Fruit fly (Drosophila melanogaster) whole organism, embryonic: ENCODE measurements around the gene CG42748.

ENCODE experiments used
- Abd-B ChIP-seq: fragments of 200-800 bp; sonication (Bioruptor generic); optimal IDR thresholded peaks from 2 replicates; lab custom pipeline; 2018; ENCODE audit warnings: missing biosample characterization, mild to moderate bottlenecking, missing genetic modification characterization, moderate library complexity
- Bdp1 ChIP-seq: fragments of 200-800 bp; sonication (Bioruptor generic); optimal IDR thresholded peaks from 3 replicates; lab custom pipeline; 2016; ENCODE audit warnings: missing biosample characterization, missing genetic modification characterization
- CG11456 ChIP-seq: fragments of 200-800 bp; sonication (Bioruptor generic); IDR thresholded peaks from 3 replicates; pipeline ENCODE4 v1.3.6; 2022; ENCODE audit warnings: missing biosample characterization, missing genetic modification characterization
- CG12104 ChIP-seq: fragments of 200-800 bp; sonication (Bioruptor generic); optimal IDR thresholded peaks from 3 replicates; lab custom pipeline; 2016; ENCODE audit warnings: missing biosample characterization, missing genetic modification characterization
- CG14860 ChIP-seq: fragments of 200-800 bp; sonication (Bioruptor generic); IDR thresholded peaks from 3 replicates; pipeline ENCODE4 v1.3.6; 2022; ENCODE audit warnings: missing biosample characterization, missing genetic modification characterization; ENCODE audit not compliant: partially characterized antibody
- CG15269 ChIP-seq: fragments of 200-800 bp; sonication (Bioruptor generic); optimal IDR thresholded peaks from 2 replicates; lab custom pipeline; 2018; ENCODE audit warnings: missing biosample characterization, mild to moderate bottlenecking, missing genetic modification characterization, moderate library complexity
- CG1792 ChIP-seq: fragments of 200-800 bp; sonication (Bioruptor generic); optimal IDR thresholded peaks from 2 replicates; lab custom pipeline; 2016; ENCODE audit warnings: missing biosample characterization, missing genetic modification characterization
- CG18476 ChIP-seq: fragments of 200-800 bp; sonication (Bioruptor generic); optimal IDR thresholded peaks from 2 replicates; lab custom pipeline; 2016; ENCODE audit warnings: missing biosample characterization, mild to moderate bottlenecking, missing genetic modification characterization
- CG2116 ChIP-seq: fragments of 200-800 bp; sonication (Bioruptor generic); optimal IDR thresholded peaks from 3 replicates; lab custom pipeline; 2018; ENCODE audit warnings: missing biosample characterization, mild to moderate bottlenecking, missing genetic modification characterization
- CG2678 ChIP-seq: fragments of 200-800 bp; sonication (Bioruptor generic); optimal IDR thresholded peaks from 3 replicates; lab custom pipeline; 2019; ENCODE audit warnings: missing biosample characterization, mild to moderate bottlenecking, missing genetic modification characterization, moderate library complexity
- CG30403 ChIP-seq: fragments of 200-800 bp; sonication (Bioruptor generic); optimal IDR thresholded peaks from 3 replicates; lab custom pipeline; 2016; ENCODE audit warnings: missing biosample characterization, missing genetic modification characterization
- CG31441 ChIP-seq: fragments of 200-800 bp; sonication (Bioruptor generic); IDR thresholded peaks from 2 replicates; pipeline ENCODE4 v1.3.6; 2022; ENCODE audit warnings: missing biosample characterization, missing genetic modification characterization
- CG32532 ChIP-seq: fragments of 200-800 bp; sonication (Bioruptor generic); IDR thresholded peaks from 2 replicates; pipeline ENCODE4 v1.3.6; 2022; ENCODE audit warnings: missing biosample characterization, missing genetic modification characterization
- CG4730 ChIP-seq: fragments of 200-800 bp; sonication (Bioruptor generic); IDR thresholded peaks from 2 replicates; pipeline ENCODE4 v1.3.6; 2022; ENCODE audit warnings: missing biosample characterization, missing genetic modification characterization
- CG5245 ChIP-seq: fragments of 200-800 bp; sonication (Bioruptor generic); optimal IDR thresholded peaks from 3 replicates; lab custom pipeline; 2016; ENCODE audit warnings: missing biosample characterization, missing genetic modification characterization
- CG6175 ChIP-seq: fragments of 200-800 bp; sonication (Bioruptor generic); IDR thresholded peaks from 3 replicates; pipeline ENCODE4 v1.3.6; 2022; ENCODE audit warnings: missing biosample characterization, missing genetic modification characterization
- CG7786 ChIP-seq: fragments of 200-800 bp; sonication (Bioruptor generic); optimal IDR thresholded peaks from 2 replicates; lab custom pipeline; 2016; ENCODE audit warnings: missing biosample characterization, missing genetic modification characterization
- CG7839 ChIP-seq: fragments of 200-800 bp; sonication (Bioruptor generic); optimal IDR thresholded peaks from 3 replicates; lab custom pipeline; 2018; ENCODE audit warnings: missing biosample characterization, mild to moderate bottlenecking, missing genetic modification characterization, moderate library complexity
- CG8924 ChIP-seq: fragments of 200-800 bp; optimal IDR thresholded peaks from 3 replicates; lab custom pipeline; 2019; ENCODE audit warnings: missing biosample characterization, mild to moderate bottlenecking, missing genetic modification characterization, moderate library complexity
- CG9817 ChIP-seq: fragments of 200-800 bp; sonication (Bioruptor generic); optimal IDR thresholded peaks from 2 replicates; lab custom pipeline; 2018; ENCODE audit warnings: missing biosample characterization, mild to moderate bottlenecking, missing genetic modification characterization, moderate library complexity
- CHES-1-like ChIP-seq: fragments of 200-800 bp; sonication (Bioruptor generic); optimal IDR thresholded peaks from 2 replicates; lab custom pipeline; 2016; ENCODE audit warnings: missing biosample characterization, missing genetic modification characterization
- CTCF ChIP-seq: fragments of 200-800 bp; sonication (Bioruptor generic); optimal IDR thresholded peaks from 2 replicates; lab custom pipeline; 2017; ENCODE audit warnings: missing biosample characterization, mild to moderate bottlenecking, missing genetic modification characterization, moderate library complexity
- E2f1 ChIP-seq: fragments of 200-800 bp; sonication (Bioruptor generic); IDR thresholded peaks from 2 replicates; pipeline ENCODE4 v1.3.6; 2022; ENCODE audit warnings: missing biosample characterization, missing genetic modification characterization
- Fer1 ChIP-seq: fragments of 200-800 bp; sonication (Bioruptor generic); optimal IDR thresholded peaks from 2 replicates; lab custom pipeline; 2017; ENCODE audit warnings: missing biosample characterization, mild to moderate bottlenecking, missing genetic modification characterization
- H15 ChIP-seq: fragments of 200-800 bp; sonication (Bioruptor generic); IDR thresholded peaks from 3 replicates; pipeline ENCODE4 v1.3.6; 2022; ENCODE audit warnings: missing biosample characterization, missing genetic modification characterization
- Hr39 ChIP-seq: fragments of >200 bp; optimal IDR thresholded peaks from 2 replicates; lab custom pipeline; 2017
- Jarid2 ChIP-seq: fragments of 200-800 bp; sonication (Bioruptor generic); optimal IDR thresholded peaks from 3 replicates; lab custom pipeline; 2017; ENCODE audit warnings: mild to moderate bottlenecking, missing biosample characterization, missing genetic modification reagents, missing genetic modification characterization
- Myb ChIP-seq: fragments of 200-800 bp; sonication (Bioruptor generic); optimal IDR thresholded peaks from 2 replicates; lab custom pipeline; 2016; ENCODE audit warnings: missing biosample characterization, missing genetic modification characterization
- NC2β ChIP-seq: fragments of 200-800 bp; sonication (Bioruptor generic); optimal IDR thresholded peaks from 2 replicates; lab custom pipeline; 2016; ENCODE audit warnings: missing biosample characterization, missing genetic modification characterization
- Oaz ChIP-seq: fragments of 200-800 bp; sonication (Bioruptor generic); IDR thresholded peaks from 2 replicates; pipeline ENCODE4 v1.3.6; 2022; ENCODE audit warnings: missing biosample characterization, missing genetic modification characterization
- Sin3A ChIP-seq: fragments of >200 bp; optimal IDR thresholded peaks from 2 replicates; lab custom pipeline; 2018
- Sry-β ChIP-seq: fragments of 200-800 bp; sonication (Bioruptor generic); optimal IDR thresholded peaks from 2 replicates; lab custom pipeline; 2018; ENCODE audit warnings: missing biosample characterization, mild to moderate bottlenecking, missing genetic modification characterization, moderate library complexity
- Usf ChIP-seq: fragments of 200-800 bp; sonication (Bioruptor generic); optimal IDR thresholded peaks from 2 replicates; lab custom pipeline; 2017; ENCODE audit warnings: missing genotype, missing biosample characterization, missing genetic modification characterization
- az2 ChIP-seq: fragments of 200-800 bp; sonication (Bioruptor generic); optimal IDR thresholded peaks from 3 replicates; lab custom pipeline; 2016; ENCODE audit warnings: missing biosample characterization, missing genetic modification characterization
- cad ChIP-seq: fragments of >200 bp; optimal IDR thresholded peaks from 2 replicates; lab custom pipeline; 2017; ENCODE audit warnings: missing biosample characterization, missing genetic modification characterization
- cas ChIP-seq: fragments of 200-800 bp; sonication (Bioruptor generic); IDR thresholded peaks from 2 replicates; pipeline ENCODE4 v1.3.6; 2022; ENCODE audit warnings: missing biosample characterization, missing genetic modification characterization
- ci ChIP-seq: fragments of 200-800 bp; sonication (Bioruptor generic); IDR thresholded peaks from 3 replicates; pipeline ENCODE4 v1.3.6; 2022; ENCODE audit warnings: missing biosample characterization, missing genetic modification characterization
- dmrt11E ChIP-seq: fragments of 200-800 bp; sonication (Bioruptor generic); optimal IDR thresholded peaks from 3 replicates; lab custom pipeline; 2018; ENCODE audit warnings: missing biosample characterization, mild to moderate bottlenecking, missing genetic modification characterization, moderate library complexity
- ems ChIP-seq: fragments of 200-800 bp; sonication (Bioruptor generic); optimal IDR thresholded peaks from 3 replicates; lab custom pipeline; 2016; ENCODE audit warnings: missing biosample characterization, missing genetic modification characterization
- fd64A ChIP-seq: fragments of 200-800 bp; sonication (Bioruptor generic); optimal IDR thresholded peaks from 3 replicates; lab custom pipeline; 2018; ENCODE audit warnings: missing biosample characterization, mild to moderate bottlenecking, missing genetic modification characterization
- ftz-f1 ChIP-seq: fragments of 200-800 bp; sonication (Bioruptor generic); optimal IDR thresholded peaks from 2 replicates; lab custom pipeline; 2016; ENCODE audit warnings: missing biosample characterization, missing genetic modification characterization
- fu2 ChIP-seq: fragments of 200-800 bp; sonication (Bioruptor generic); optimal IDR thresholded peaks from 2 replicates; lab custom pipeline; 2016; ENCODE audit warnings: missing biosample characterization, missing genetic modification characterization
- gsb-n ChIP-seq: fragments of 200-800 bp; sonication (Bioruptor generic); optimal IDR thresholded peaks from 3 replicates; lab custom pipeline; 2018; ENCODE audit warnings: missing biosample characterization, mild to moderate bottlenecking, missing genetic modification characterization
- jing ChIP-seq: fragments of 200-800 bp; sonication (Bioruptor generic); optimal IDR thresholded peaks from 2 replicates; lab custom pipeline; 2018; ENCODE audit warnings: missing biosample characterization, mild to moderate bottlenecking, missing genetic modification characterization
- lov ChIP-seq, 2 experiments: fragments of 200-800 bp in 1 of 2; fragments of >200 bp in 1 of 2; sonication (Bioruptor generic) in 1 of 2; IDR thresholded peaks in 1 of 2; optimal IDR thresholded peaks in 1 of 2; 2 replicates in 1 of 2; 3 replicates in 1 of 2; pipeline versions ENCODE4 v1.3.6 to Lab custom; 2017 to 2022; ENCODE audit warnings: missing biosample characterization in 1 of 2, missing genetic modification characterization in 1 of 2
- maf-S ChIP-seq: fragments of 200-800 bp; sonication (Bioruptor generic); optimal IDR thresholded peaks from 2 replicates; lab custom pipeline; 2016; ENCODE audit warnings: missing biosample characterization, missing genetic modification characterization
- ro ChIP-seq: fragments of 200-800 bp; sonication (Bioruptor generic); IDR thresholded peaks from 2 replicates; pipeline ENCODE4 v1.3.6; 2022; ENCODE audit warnings: missing biosample characterization, missing genetic modification characterization
- sens ChIP-seq: fragments of 200-800 bp; sonication (Bioruptor generic); peaks from one replicate; lab custom pipeline; 2016; ENCODE audit warnings: missing biosample characterization, missing genetic modification characterization
- sima ChIP-seq: fragments of 200-800 bp; sonication (Bioruptor generic); optimal IDR thresholded peaks from 2 replicates; lab custom pipeline; 2016; ENCODE audit warnings: missing biosample characterization, missing genetic modification characterization
- stc ChIP-seq: fragments of 200-800 bp; sonication (Bioruptor generic); IDR thresholded peaks from 2 replicates; pipeline ENCODE4 v1.3.6; 2022; ENCODE audit warnings: missing biosample characterization, missing genetic modification characterization
- tgo ChIP-seq: fragments of 200-800 bp; sonication (Bioruptor generic); IDR thresholded peaks from 3 replicates; pipeline ENCODE4 v1.3.6; 2022; ENCODE audit warnings: missing biosample characterization, missing genetic modification characterization
- tio ChIP-seq: fragments of 200-800 bp; sonication (Bioruptor generic); optimal IDR thresholded peaks from 2 replicates; lab custom pipeline; 2017; ENCODE audit warnings: missing biosample characterization, missing genetic modification characterization, inconsistent platforms
- toy ChIP-seq: fragments of 200-800 bp; sonication (Bioruptor generic); IDR thresholded peaks from 2 replicates; pipeline ENCODE4 v1.3.6; 2022; ENCODE audit warnings: missing biosample characterization, missing genetic modification characterization
- vvl ChIP-seq: fragments of 200-800 bp; sonication (Bioruptor generic); IDR thresholded peaks from 2 replicates; pipeline ENCODE4 v1.3.6; 2022; ENCODE audit warnings: missing biosample characterization, missing genetic modification characterization

CG42748 gene

DNA sequence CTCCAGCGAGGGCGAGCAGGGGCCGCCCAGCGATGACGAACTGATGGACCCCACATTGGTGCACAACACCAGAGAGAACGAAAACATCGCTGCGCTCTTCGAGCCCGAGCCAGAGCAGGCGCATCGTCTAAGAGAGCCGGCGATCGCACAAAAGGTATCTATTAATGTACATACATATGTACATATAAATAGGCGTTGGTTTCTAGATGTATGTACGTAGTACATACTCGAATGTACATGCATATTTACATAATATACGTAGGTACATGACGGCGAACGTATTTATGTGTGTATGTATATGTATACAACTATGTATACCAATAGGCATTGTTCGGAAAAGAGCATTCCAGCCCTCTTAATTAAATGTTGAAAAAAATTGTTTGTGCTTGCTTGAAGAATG is 13.1 kb downstream of the CG42748 start (continued):
- TF ChIP-seq Hr39 (lab: Kevin White, UChicago) (no peak), CG14860 (GFP tag; lab: Robert Waterston, UW) (no peak), CHES-1-like (GFP tag; lab: Kevin White, UChicago) (no peak), Bdp1 (GFP tag; lab: Kevin White, UChicago) (no peak), tgo (GFP tag; lab: Robert Waterston, UW) (no peak), CG7786 (GFP tag; lab: Kevin White, UChicago) (no peak), CG1792 (no peak), CG4730 (GFP tag; lab: Robert Waterston, UW) (no peak), Sry-β (GFP tag; lab: Kevin White, UChicago) (peak; percentile 14), CG6175 (GFP tag; lab: Robert Waterston, UW) (no peak), sens (peak; percentile 45), CG18476 (no peak), CG32532 (GFP tag; lab: Robert Waterston, UW) (no peak), maf-S (no peak), cad (GFP tag; lab: Kevin White, UChicago) (no peak), ftz-f1 (GFP tag; lab: Kevin White, UChicago) (no peak), CG30403 (GFP tag; lab: Kevin White, UChicago) (no peak), ci (GFP tag; lab: Robert Waterston, UW) (no peak), Usf (GFP tag; lab: Kevin White, UChicago) (no peak), fu2 (no peak), toy (GFP tag; lab: Robert Waterston, UW) (peak; percentile 53; the same call in 1 of the 2 replicates), Jarid2 (no peak), Fer1 (GFP tag; lab: Kevin White, UChicago) (peak; percentile 80), cas (no peak), CG12104 (GFP tag; lab: Kevin White, UChicago) (no peak), E2f1 (no peak; the same call in 1 of the 2 replicates), gsb-n (tag; lab: Kevin White, UChicago) (no peak), CG8924 (tag; lab: Kevin White, UChicago) (no peak), jing (GFP tag; lab: Kevin White, UChicago) (no peak), CG11456 (GFP tag; lab: Robert Waterston, UW) (no peak), vvl (no peak), dmrt11E (no peak), CG9817 (no peak), Abd-B (GFP tag; lab: Kevin White, UChicago) (no peak), Sin3A (lab: Kevin White, UChicago) (no peak), CTCF (GFP tag; lab: Kevin White, UChicago) (no peak), CG7839 (tag; lab: Kevin White, UChicago) (no peak), ems (GFP tag; lab: Kevin White, UChicago) (no peak), fd64A (peak; percentile 89), CG31441 (no peak; the same call in 1 of the 2 replicates), CG2678 (tag; lab: Kevin White, UChicago) (peak; percentile 78), tio (GFP tag; lab: Kevin White, UChicago) (no peak), Myb (GFP tag; lab: Kevin White, UChicago) (no peak), CG2116 (GFP tag; lab: Kevin White, UChicago) (no peak), CG15269 (tag; lab: Kevin White, UChicago) (no peak), CG5245 (GFP tag; lab: Kevin White, UChicago) (no peak), Oaz (GFP tag; lab: Robert Waterston, UW) (no peak), NC2β (GFP tag; lab: Kevin White, UChicago) (no peak), sima (GFP tag; lab: Kevin White, UChicago) (no peak), az2 (no peak), stc (peak; percentile 33; the same call in 1 of the 2 replicates), ro (GFP tag; lab: Robert Waterston, UW) (no peak), lov (optimal IDR thresholded peaks at IDR 0.05; lab: Kevin White, UChicago) (no peak), lov (GFP tag; IDR thresholded peaks at IDR 0.05; lab: Robert Waterston, UW) (no peak), H15 (GFP tag; lab: Robert Waterston, UW) (no peak)
